Worm (Caenorhabditis elegans) whole organism, L1 larva: ENCODE results near the gene T18D3.9.

ENCODE experiments used
- elt-2 ChIP-seq: sonication (generic microtip); optimal IDR thresholded peaks from 2 replicates; lab custom pipeline; 2016; ENCODE audit warnings: missing genetic modification characterization, mild to moderate bottlenecking, inconsistent platforms, missing compliant biosample characterization, missing genetic modification reagents
- isw-1 ChIP-seq: fragments of 200-800 bp; sonication (Bioruptor generic); IDR thresholded peaks from 2 replicates; pipeline ENCODE4 v1.3.6; 2022; ENCODE audit warnings: missing genetic modification characterization, missing compliant biosample characterization
- jun-1 ChIP-seq: fragments of 150-350 bp; optimal IDR thresholded peaks from 2 replicates; lab custom pipeline; 2014; ENCODE audit warnings: missing biosample characterization, missing genetic modification reagents, missing genetic modification characterization
- lsy-2 ChIP-seq, 2 experiments: fragments of 150-350 bp; optimal IDR thresholded peaks; 2 replicates each; lab custom pipeline; 2014; ENCODE audit warnings: missing biosample characterization in 2 of 2, missing genetic modification characterization in 2 of 2
- nhr-237 ChIP-seq: fragments of 150-350 bp; optimal IDR thresholded peaks from 2 replicates; lab custom pipeline; 2014; ENCODE audit warnings: missing biosample characterization, missing genetic modification characterization
- pqm-1 ChIP-seq: sonication (generic microtip); optimal IDR thresholded peaks from 3 replicates; lab custom pipeline; 2017; ENCODE audit warnings: missing biosample characterization, missing genetic modification characterization
- skn-1 ChIP-seq: fragments of 150-350 bp; optimal IDR thresholded peaks from 2 replicates; lab custom pipeline; 2014; ENCODE audit warnings: missing biosample characterization, missing genetic modification characterization
- unc-62 ChIP-seq: fragments of 150-350 bp; optimal IDR thresholded peaks from 2 replicates; lab custom pipeline; 2014; ENCODE audit warnings: missing biosample characterization, missing genetic modification reagents, missing genetic modification characterization
- ztf-11 ChIP-seq, 2 experiments: sonication (generic microtip); optimal IDR thresholded peaks; 2 replicates each; lab custom pipeline; 2016 to 2017; ENCODE audit warnings: missing genetic modification characterization in 2 of 2, missing biosample characterization in 1 of 2, missing compliant biosample characterization in 1 of 2

DNA sequence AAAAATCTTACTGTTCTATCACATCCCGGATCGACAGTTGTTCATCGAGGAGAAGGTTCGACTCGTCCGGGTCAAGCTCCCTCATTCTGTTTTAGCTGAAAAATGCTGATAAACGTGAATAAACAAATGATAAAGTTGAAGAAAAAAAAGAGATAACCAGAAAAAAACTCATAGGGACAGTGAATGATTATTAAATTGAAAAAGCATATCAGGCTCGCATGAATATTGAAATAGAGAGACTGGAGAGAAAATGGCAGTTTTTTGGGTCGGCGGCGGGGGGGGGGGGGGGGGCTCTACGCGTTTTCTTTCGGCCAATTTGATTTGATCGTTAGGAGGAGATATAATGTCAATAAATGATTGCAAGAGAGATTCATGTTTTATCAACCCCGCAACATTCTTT is 40.3 kb downstream of the T18D3.9 start, which contains the start of gene lin-2:
- TF ChIP-seq jun-1 (tag; lab: Kevin White, UChicago) = no peak
- no peak for TF ChIP-seq unc-62
- no peak for TF ChIP-seq ztf-11 (tag; optimal IDR thresholded peaks at IDR 0.05; lab: Kevin White, UChicago)
- peak; percentile 3 for TF ChIP-seq elt-2 (tag; lab: Kevin White, UChicago)
- no peak for TF ChIP-seq pqm-1
- TF ChIP-seq nhr-237 (tag; lab: Kevin White, UChicago) = no peak
- TF ChIP-seq isw-1 (GFP tag; lab: Robert Waterston, UW) = no peak
- no peak for TF ChIP-seq skn-1 (tag; lab: Kevin White, UChicago)
- TF ChIP-seq lsy-2 (tag; optimal IDR thresholded peaks at IDR 0.05; lab: Kevin White, UChicago) = no peak
